1 fruit fly cellular context compared by ENCODE assay signal in genomic region chr3L:4116490-4117367, dm6.
TF ChIP-seq lines count a peak whose summit lies in the region.

No protein-coding gene starts in this region.

TF ChIP-seq in whole organism, embryonic, 481 proteins besides CTCF, POLR2A, EP300 and RAD21 (continued from another document):
- no peak for TF ChIP-seq ttk (GFP tag; IDR thresholded peaks at IDR 0.05; lab: Robert Waterston, UW)
- no peak for TF ChIP-seq pum (GFP tag; optimal IDR thresholded peaks at IDR 0.05; lab: Kevin White, UChicago)
- no peak for TF ChIP-seq CG4707 (GFP tag; optimal IDR thresholded peaks at IDR 0.05; lab: Kevin White, UChicago)
- TF ChIP-seq CG5180 (GFP tag; optimal IDR thresholded peaks at IDR 0.05; lab: Kevin White, UChicago): no peak
- TF ChIP-seq wek (GFP tag; optimal IDR thresholded peaks at IDR 0.05; lab: Kevin White, UChicago): no peak
- TF ChIP-seq ro (GFP tag; IDR thresholded peaks at IDR 0.05; lab: Robert Waterston, UW): no peak
- no peak for TF ChIP-seq CG32772 (GFP tag; IDR thresholded peaks at IDR 0.05; lab: Robert Waterston, UW)
- no peak for TF ChIP-seq CG15479 (GFP tag; optimal IDR thresholded peaks at IDR 0.05; lab: Kevin White, UChicago)
- TF ChIP-seq Dip2 (GFP tag; IDR thresholded peaks at IDR 0.05; lab: Robert Waterston, UW): no peak
- TF ChIP-seq ken (GFP tag; IDR thresholded peaks at IDR 0.05; lab: Robert Waterston, UW): no peak
- TF ChIP-seq CG12744 (GFP tag; optimal IDR thresholded peaks at IDR 0.05; lab: Kevin White, UChicago): no peak
- TF ChIP-seq jumu (GFP tag; optimal IDR thresholded peaks at IDR 0.05; lab: Kevin White, UChicago): no peak
- TF ChIP-seq gfzf (GFP tag; optimal IDR thresholded peaks at IDR 0.05; lab: Kevin White, UChicago): no peak
- TF ChIP-seq CG8290 (GFP tag; optimal IDR thresholded peaks at IDR 0.05; lab: Kevin White, UChicago): no peak
- TF ChIP-seq CG8290 (tag; optimal IDR thresholded peaks at IDR 0.05; lab: Kevin White, UChicago): no peak
- TF ChIP-seq Sox102F (GFP tag; optimal IDR thresholded peaks at IDR 0.05; lab: Kevin White, UChicago): no peak
- no peak for TF ChIP-seq Elba2 (GFP tag; optimal IDR thresholded peaks at IDR 0.05; lab: Kevin White, UChicago)
- TF ChIP-seq cad (GFP tag; optimal IDR thresholded peaks at IDR 0.05; lab: Kevin White, UChicago): no peak
- TF ChIP-seq CG7839 (tag; optimal IDR thresholded peaks at IDR 0.05; lab: Kevin White, UChicago): no peak
- TF ChIP-seq ssp (GFP tag; IDR thresholded peaks at IDR 0.05; lab: Robert Waterston, UW): no peak
- TF ChIP-seq Trl (optimal IDR thresholded peaks at IDR 0.05; lab: Kevin White, UChicago): no peak
- TF ChIP-seq Trl (GFP tag; optimal IDR thresholded peaks at IDR 0.05; lab: Kevin White, UChicago): no peak
- TF ChIP-seq fu2 (GFP tag; optimal IDR thresholded peaks at IDR 0.05; lab: Kevin White, UChicago): no peak
- TF ChIP-seq PHDP (tag; optimal IDR thresholded peaks at IDR 0.05; lab: Kevin White, UChicago): peak; percentile 16
- no peak for TF ChIP-seq tin (GFP tag; optimal IDR thresholded peaks at IDR 0.05; lab: Kevin White, UChicago)
- TF ChIP-seq nom (GFP tag; optimal IDR thresholded peaks at IDR 0.05; lab: Kevin White, UChicago): no peak
- TF ChIP-seq Fer3 (tag; optimal IDR thresholded peaks at IDR 0.05; lab: Kevin White, UChicago): peak; percentile 10
- no peak for TF ChIP-seq CG3726 (GFP tag; IDR thresholded peaks at IDR 0.05; lab: Robert Waterston, UW)
- no peak for TF ChIP-seq cas (GFP tag; IDR thresholded peaks at IDR 0.05; lab: Robert Waterston, UW)
- TF ChIP-seq HHEX (GFP tag; optimal IDR thresholded peaks at IDR 0.05; lab: Kevin White, UChicago): no peak
- peak; percentile 16 for TF ChIP-seq CG15601 (tag; optimal IDR thresholded peaks at IDR 0.05; lab: Kevin White, UChicago)
- no peak for TF ChIP-seq CG12942 (GFP tag; optimal IDR thresholded peaks at IDR 0.05; lab: Kevin White, UChicago)
- TF ChIP-seq hkb (optimal IDR thresholded peaks at IDR 0.05; lab: Kevin White, UChicago): no peak
- TF ChIP-seq hkb (GFP tag; IDR thresholded peaks at IDR 0.05; lab: Robert Waterston, UW): no peak
- TF ChIP-seq Sin3A (optimal IDR thresholded peaks at IDR 0.05; lab: Kevin White, UChicago): no peak
- no peak for TF ChIP-seq CG30020 (tag; optimal IDR thresholded peaks at IDR 0.05; lab: Kevin White, UChicago)
- TF ChIP-seq CG13424 (tag; optimal IDR thresholded peaks at IDR 0.05; lab: Kevin White, UChicago): no peak
- TF ChIP-seq CG33213 (GFP tag; optimal IDR thresholded peaks at IDR 0.05; lab: Kevin White, UChicago): no peak
- no peak for TF ChIP-seq Taf1 (GFP tag; IDR thresholded peaks at IDR 0.05; lab: Robert Waterston, UW)
- 0 out of 3 replicates have a peak, but pooled peaks have one; percentile 34 for TF ChIP-seq mld (GFP tag; IDR thresholded peaks at IDR 0.05; lab: Robert Waterston, UW; ENCODE audit: partially characterized antibody)
- peak; percentile 22 for TF ChIP-seq CG2875 (GFP tag; optimal IDR thresholded peaks at IDR 0.05; lab: Kevin White, UChicago)
- no peak for TF ChIP-seq CG10565 (GFP tag; optimal IDR thresholded peaks at IDR 0.05; lab: Kevin White, UChicago)
- TF ChIP-seq ac (GFP tag; optimal IDR thresholded peaks at IDR 0.05; lab: Kevin White, UChicago): no peak
- TF ChIP-seq Pdp1 (GFP tag; optimal IDR thresholded peaks at IDR 0.05; lab: Kevin White, UChicago): no peak
- no peak for TF ChIP-seq Hr3 (GFP tag; optimal IDR thresholded peaks at IDR 0.05; lab: Kevin White, UChicago)
- no peak for TF ChIP-seq sna (GFP tag; IDR thresholded peaks at IDR 0.05; lab: Robert Waterston, UW; ENCODE audit: partially characterized antibody)
- TF ChIP-seq Aef1 (GFP tag; IDR thresholded peaks at IDR 0.05; lab: Robert Waterston, UW): no peak
- TF ChIP-seq Ada2b (GFP tag; IDR thresholded peaks at IDR 0.05; lab: Robert Waterston, UW): no peak
- TF ChIP-seq CG43689 (GFP tag; IDR thresholded peaks at IDR 0.05; lab: Robert Waterston, UW): no peak
- TF ChIP-seq CG17328 (GFP tag; IDR thresholded peaks at IDR 0.05; lab: Robert Waterston, UW): no peak
- no peak for TF ChIP-seq Ssrp (tag; optimal IDR thresholded peaks at IDR 0.05; lab: Kevin White, UChicago)
- TF ChIP-seq exex (tag; optimal IDR thresholded peaks at IDR 0.05; lab: Kevin White, UChicago): peak; percentile 33
- TF ChIP-seq sens (GFP tag; lab: Kevin White, UChicago): peak; percentile 28
- TF ChIP-seq NC2β (GFP tag; optimal IDR thresholded peaks at IDR 0.05; lab: Kevin White, UChicago): no peak
- no peak for TF ChIP-seq HmgD (GFP tag; optimal IDR thresholded peaks at IDR 0.05; lab: Kevin White, UChicago)
- TF ChIP-seq btn (GFP tag; optimal IDR thresholded peaks at IDR 0.05; lab: Kevin White, UChicago): no peak
- TF ChIP-seq CG17361 (GFP tag; IDR thresholded peaks at IDR 0.05; lab: Robert Waterston, UW): no peak
- no peak for TF ChIP-seq CG10462 (GFP tag; optimal IDR thresholded peaks at IDR 0.05; lab: Kevin White, UChicago)
- no peak for TF ChIP-seq NK7.1 (GFP tag; optimal IDR thresholded peaks at IDR 0.05; lab: Kevin White, UChicago)
- TF ChIP-seq slp2 (GFP tag; optimal IDR thresholded peaks at IDR 0.05; lab: Kevin White, UChicago): no peak
- no peak for TF ChIP-seq CG17912 (GFP tag; optimal IDR thresholded peaks at IDR 0.05; lab: Kevin White, UChicago)
- TF ChIP-seq CG1603 (tag; optimal IDR thresholded peaks at IDR 0.05; lab: Kevin White, UChicago): no peak
- TF ChIP-seq CG7271 (tag; optimal IDR thresholded peaks at IDR 0.05; lab: Kevin White, UChicago): no peak
- TF ChIP-seq ham (GFP tag; IDR thresholded peaks at IDR 0.05; lab: Robert Waterston, UW): no peak
- no peak for TF ChIP-seq Nf-YC (tag; optimal IDR thresholded peaks at IDR 0.05; lab: Kevin White, UChicago)
- TF ChIP-seq cwo (GFP tag; optimal IDR thresholded peaks at IDR 0.05; lab: Kevin White, UChicago): no peak
- TF ChIP-seq Abd-B (GFP tag; optimal IDR thresholded peaks at IDR 0.05; lab: Kevin White, UChicago): no peak
- no peak for TF ChIP-seq CG1233 (GFP tag; optimal IDR thresholded peaks at IDR 0.05; lab: Kevin White, UChicago)
- no peak for TF ChIP-seq CG12769 (tag; optimal IDR thresholded peaks at IDR 0.05; lab: Kevin White, UChicago)
- TF ChIP-seq CG8478 (optimal IDR thresholded peaks at IDR 0.05; lab: Kevin White, UChicago): no peak
- no peak for TF ChIP-seq insv (GFP tag; optimal IDR thresholded peaks at IDR 0.05; lab: Kevin White, UChicago)
- no peak for TF ChIP-seq pfk (GFP tag; optimal IDR thresholded peaks at IDR 0.05; lab: Kevin White, UChicago)
- no peak for TF ChIP-seq CG34422 (GFP tag; IDR thresholded peaks at IDR 0.05; lab: Robert Waterston, UW)
- TF ChIP-seq ci (GFP tag; IDR thresholded peaks at IDR 0.05; lab: Robert Waterston, UW): peak; percentile 55; the same call in 2 of the 3 replicates
- TF ChIP-seq CG17385 (GFP tag; optimal IDR thresholded peaks at IDR 0.05; lab: Kevin White, UChicago): no peak
- TF ChIP-seq eve (GFP tag; optimal IDR thresholded peaks at IDR 0.05; lab: Kevin White, UChicago): no peak
- TF ChIP-seq CG1832 (GFP tag; optimal IDR thresholded peaks at IDR 0.05; lab: Kevin White, UChicago): no peak
- no peak for TF ChIP-seq nerfin-1 (tag; optimal IDR thresholded peaks at IDR 0.05; lab: Kevin White, UChicago)
- peak; percentile 37; the same call in 1 of the 2 replicates for TF ChIP-seq Drgx (GFP tag; IDR thresholded peaks at IDR 0.05; lab: Robert Waterston, UW)
- TF ChIP-seq CG1602 (GFP tag; optimal IDR thresholded peaks at IDR 0.05; lab: Kevin White, UChicago): no peak
- TF ChIP-seq CG15011 (GFP tag; optimal IDR thresholded peaks at IDR 0.05; lab: Kevin White, UChicago): no peak
- TF ChIP-seq Hr39 (optimal IDR thresholded peaks at IDR 0.05; lab: Kevin White, UChicago): no peak
- TF ChIP-seq CG32532 (GFP tag; IDR thresholded peaks at IDR 0.05; lab: Robert Waterston, UW): peak; percentile 9; the same call in 1 of the 2 replicates
- no peak for TF ChIP-seq scrt (GFP tag; optimal IDR thresholded peaks at IDR 0.05; lab: Kevin White, UChicago)
- peak in 1 of 2 experiments; percentile 3 for TF ChIP-seq Hr51 (GFP tag; optimal IDR thresholded peaks at IDR 0.05; lab: Kevin White, UChicago)
- TF ChIP-seq Rx (GFP tag; IDR thresholded peaks at IDR 0.05; lab: Robert Waterston, UW): no peak
- no peak for TF ChIP-seq disco-r (GFP tag; optimal IDR thresholded peaks at IDR 0.05; lab: Kevin White, UChicago)
- no peak for TF ChIP-seq CG2116 (GFP tag; optimal IDR thresholded peaks at IDR 0.05; lab: Kevin White, UChicago)
- no peak for TF ChIP-seq CG6272 (GFP tag; IDR thresholded peaks at IDR 0.05; lab: Robert Waterston, UW)
- peak; percentile 12 for TF ChIP-seq CG34376 (GFP tag; optimal IDR thresholded peaks at IDR 0.05; lab: Kevin White, UChicago)
- 0 out of 3 replicates have a peak, but pooled peaks have one; percentile 13 for TF ChIP-seq gce (GFP tag; IDR thresholded peaks at IDR 0.05; lab: Robert Waterston, UW)
